Fruit fly (Drosophila melanogaster): ENCODE measurements around the gene chm.

The chm gene

dm6 chr2L:7420305-7421287 lies 8.4 kb downstream of the chm start (continued):
- TF ChIP-seq CG11294 (GFP tag; IDR thresholded peaks at IDR 0.05) (peak; percentile 61), Eip78C (GFP tag) (peak; percentile 95), CG11902 (GFP tag; optimal IDR thresholded peaks at IDR 0.05) (peak; percentile 68), dac (GFP tag; optimal IDR thresholded peaks at IDR 0.05) (peak; percentile 26), pdm3 (GFP tag; optimal IDR thresholded peaks at IDR 0.05) (peak; percentile 91), CG4318 (GFP tag; optimal IDR thresholded peaks at IDR 0.05) (peak; percentile 57), achi (GFP tag; optimal IDR thresholded peaks at IDR 0.05) (peak; percentile 85), CG7368 (GFP tag; optimal IDR thresholded peaks at IDR 0.05) (peak; percentile 77), Gug (GFP tag; IDR thresholded peaks at IDR 0.05) (peak; percentile 75), vri (GFP tag; optimal IDR thresholded peaks at IDR 0.05) (peak; percentile 78), CG6163 (GFP tag; IDR thresholded peaks at IDR 0.05) (peak; percentile 88), Met (GFP tag; optimal IDR thresholded peaks at IDR 0.05) (peak; percentile 88), Hr39 (GFP tag; optimal IDR thresholded peaks at IDR 0.05) (peak; percentile 77), CG32006 (GFP tag; optimal IDR thresholded peaks at IDR 0.05) (peak; percentile 80), CG15336 (GFP tag; IDR thresholded peaks at IDR 0.05) (peak; percentile 79), Eip75B (GFP tag; optimal IDR thresholded peaks at IDR 0.05) (peak; percentile 80), CG6792 (GFP tag; optimal IDR thresholded peaks at IDR 0.05) (peak; percentile 85), lz (GFP tag; optimal IDR thresholded peaks at IDR 0.05) (peak; percentile 87), Eip93F (GFP tag; optimal IDR thresholded peaks at IDR 0.05) (peak; percentile 66), CG8632 (GFP tag; optimal IDR thresholded peaks at IDR 0.05) (peak; percentile 74), cyc (GFP tag; optimal IDR thresholded peaks at IDR 0.05) (peak; percentile 74), Hr38 (GFP tag; optimal IDR thresholded peaks at IDR 0.05) (no peak), Smox (GFP tag; optimal IDR thresholded peaks at IDR 0.05) (peak; percentile 81), CG6808 (GFP tag; optimal IDR thresholded peaks at IDR 0.05) (peak; percentile 92), net (GFP tag; optimal IDR thresholded peaks at IDR 0.05) (peak; percentile 76)

- peak; percentile 80 for TF ChIP-seq Sox15 (GFP tag; optimal IDR thresholded peaks at IDR 0.05)
- peak; percentile 70 for TF ChIP-seq achi (GFP tag; optimal IDR thresholded peaks at IDR 0.05)
- TF ChIP-seq CG34406 (GFP tag; optimal IDR thresholded peaks at IDR 0.05) = peak; percentile 81
- TF ChIP-seq CG4318 (GFP tag; optimal IDR thresholded peaks at IDR 0.05) = peak; percentile 85
- peak; percentile 64 for TF ChIP-seq dac (GFP tag; optimal IDR thresholded peaks at IDR 0.05)
- peak; percentile 74 for TF ChIP-seq CG6792 (GFP tag; optimal IDR thresholded peaks at IDR 0.05)
- TF ChIP-seq OdsH (GFP tag; optimal IDR thresholded peaks at IDR 0.05) = peak; percentile 75
- TF ChIP-seq CG6808 (GFP tag; optimal IDR thresholded peaks at IDR 0.05) = peak; percentile 74
- TF ChIP-seq ss (GFP tag; optimal IDR thresholded peaks at IDR 0.05) = peak; percentile 43 to 64
- peak; percentile 51 for TF ChIP-seq Sox102F (GFP tag; optimal IDR thresholded peaks at IDR 0.05)
- TF ChIP-seq CG9139 (GFP tag; optimal IDR thresholded peaks at IDR 0.05) = peak; percentile 36
- TF ChIP-seq Sox14 (GFP tag; optimal IDR thresholded peaks at IDR 0.05) = peak; percentile 53
- peak; percentile 86 for TF ChIP-seq CG31627 (GFP tag; optimal IDR thresholded peaks at IDR 0.05)
- peak; percentile 98 for TF ChIP-seq dsx (GFP tag; optimal IDR thresholded peaks at IDR 0.05; ENCODE audit: poor library complexity, severe bottlenecking)
- peak; percentile 92 for TF ChIP-seq svp (GFP tag)
- peak; percentile 41 for TF ChIP-seq CG10669 (GFP tag; optimal IDR thresholded peaks at IDR 0.05)
- peak; percentile 79 for TF ChIP-seq Eip75B (GFP tag; optimal IDR thresholded peaks at IDR 0.05)
- TF ChIP-seq CG11902 (GFP tag; optimal IDR thresholded peaks at IDR 0.05) = peak; percentile 43
- TF ChIP-seq cyc (GFP tag; optimal IDR thresholded peaks at IDR 0.05) = peak; percentile 69
- TF ChIP-seq eg (GFP tag; IDR thresholded peaks at IDR 0.05) = peak; percentile 68; the same call in 1 of the 3 replicates
- peak; percentile 77 for TF ChIP-seq Lpt (GFP tag; optimal IDR thresholded peaks at IDR 0.05)
- TF ChIP-seq CG16779 (tag; optimal IDR thresholded peaks at IDR 0.05) = peak; percentile 62
- TF ChIP-seq Hr38 (GFP tag; optimal IDR thresholded peaks at IDR 0.05) = no peak
- peak; percentile 72 for TF ChIP-seq spab (GFP tag; optimal IDR thresholded peaks at IDR 0.05)
- TF ChIP-seq fd59A (GFP tag; optimal IDR thresholded peaks at IDR 0.05) = peak; percentile 54
- peak; percentile 71 for TF ChIP-seq Ets21C (GFP tag; optimal IDR thresholded peaks at IDR 0.05)
- peak in 1 of 2 experiments; percentile 91 for TF ChIP-seq salr (GFP tag; optimal IDR thresholded peaks at IDR 0.05)
- peak; percentile 70; the same call in 2 of the 3 replicates for TF ChIP-seq CG8119 (GFP tag; IDR thresholded peaks at IDR 0.05)
- TF ChIP-seq Gug (GFP tag; IDR thresholded peaks at IDR 0.05) = peak; percentile 42; the same call in 1 of the 2 replicates
- peak; percentile 75 for TF ChIP-seq Met (GFP tag; optimal IDR thresholded peaks at IDR 0.05)
- TF ChIP-seq CG10631 (GFP tag; optimal IDR thresholded peaks at IDR 0.05) = peak; percentile 80
Measured at dm6 chr2L:7422429-7423283, 10.4 kb downstream of the chm start.
